Fruit fly (Drosophila melanogaster): ENCODE results near the gene Best3.

Best3 gene

DNA sequence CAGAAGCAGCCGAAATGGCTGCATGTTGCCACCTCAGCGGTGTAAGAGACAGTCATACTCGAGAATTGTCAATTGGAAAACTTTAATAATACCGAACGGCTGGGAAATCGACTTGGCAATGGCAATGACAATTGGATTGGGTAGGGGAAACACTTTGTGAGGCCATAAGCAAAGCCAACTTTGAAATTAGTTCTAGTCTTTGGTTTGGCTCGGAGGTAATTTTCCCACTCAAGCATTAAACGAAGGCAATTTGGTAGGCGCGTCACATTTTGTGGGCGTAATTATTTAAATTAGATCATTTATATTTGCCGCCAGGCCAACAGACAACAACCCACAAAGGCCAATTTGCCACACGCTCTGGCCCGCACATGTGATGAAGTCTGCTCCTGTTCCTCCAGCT, at the start of gene Best3:
Gene Best3 (minus strand): TSS at position 101 of the 400 bp plus-strand sequence.
- TF ChIP-seq CG8478 (optimal IDR thresholded peaks at IDR 0.05), result no peak
- no peak for TF ChIP-seq CTCF (optimal IDR thresholded peaks at IDR 0.05)

DNA sequence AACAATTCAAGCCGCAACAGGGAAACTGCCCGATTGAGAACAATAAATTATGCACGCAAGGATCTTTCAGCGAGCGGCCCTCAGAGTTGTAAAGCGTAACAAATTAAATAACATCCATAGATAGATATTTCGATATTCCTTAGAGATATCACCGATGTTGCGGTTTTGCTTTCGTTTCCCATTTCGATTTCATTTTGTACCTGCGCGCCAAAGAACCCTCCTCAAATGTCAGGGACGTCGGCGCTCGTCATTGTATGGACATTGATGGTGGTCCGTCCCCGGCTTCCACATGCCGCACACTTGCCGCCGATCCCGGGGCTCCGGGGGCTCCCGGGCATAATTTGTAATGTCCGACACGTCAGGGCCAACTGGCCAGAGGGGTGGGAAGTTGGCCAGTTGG, 49.5 kb upstream of the Best3 start:
- TF ChIP-seq CTCF (optimal IDR thresholded peaks at IDR 0.05) (no peak), CG8478 (optimal IDR thresholded peaks at IDR 0.05) (no peak)

DNA sequence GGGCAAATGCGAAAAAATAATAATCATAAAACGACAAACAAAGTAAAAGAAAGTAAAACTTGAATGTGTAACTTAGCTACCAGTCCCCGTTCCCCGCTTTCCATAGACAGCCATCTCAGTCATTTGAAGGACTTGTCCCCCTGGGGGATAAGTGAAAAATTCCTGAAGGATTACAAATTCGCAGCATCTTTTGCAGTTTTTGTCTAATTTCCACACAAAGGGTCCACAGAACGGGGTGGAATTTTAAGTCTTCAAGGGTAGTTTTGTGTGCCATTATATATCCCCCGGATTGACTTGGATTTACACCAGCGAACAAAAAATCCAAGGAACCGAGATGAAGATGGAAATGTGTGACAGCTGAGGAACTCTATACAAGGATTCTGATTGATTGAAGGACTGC, 46.2 kb upstream of the Best3 start:
- TF ChIP-seq CTCF (optimal IDR thresholded peaks at IDR 0.05) (no peak), CG8478 (optimal IDR thresholded peaks at IDR 0.05) (no peak)

DNA sequence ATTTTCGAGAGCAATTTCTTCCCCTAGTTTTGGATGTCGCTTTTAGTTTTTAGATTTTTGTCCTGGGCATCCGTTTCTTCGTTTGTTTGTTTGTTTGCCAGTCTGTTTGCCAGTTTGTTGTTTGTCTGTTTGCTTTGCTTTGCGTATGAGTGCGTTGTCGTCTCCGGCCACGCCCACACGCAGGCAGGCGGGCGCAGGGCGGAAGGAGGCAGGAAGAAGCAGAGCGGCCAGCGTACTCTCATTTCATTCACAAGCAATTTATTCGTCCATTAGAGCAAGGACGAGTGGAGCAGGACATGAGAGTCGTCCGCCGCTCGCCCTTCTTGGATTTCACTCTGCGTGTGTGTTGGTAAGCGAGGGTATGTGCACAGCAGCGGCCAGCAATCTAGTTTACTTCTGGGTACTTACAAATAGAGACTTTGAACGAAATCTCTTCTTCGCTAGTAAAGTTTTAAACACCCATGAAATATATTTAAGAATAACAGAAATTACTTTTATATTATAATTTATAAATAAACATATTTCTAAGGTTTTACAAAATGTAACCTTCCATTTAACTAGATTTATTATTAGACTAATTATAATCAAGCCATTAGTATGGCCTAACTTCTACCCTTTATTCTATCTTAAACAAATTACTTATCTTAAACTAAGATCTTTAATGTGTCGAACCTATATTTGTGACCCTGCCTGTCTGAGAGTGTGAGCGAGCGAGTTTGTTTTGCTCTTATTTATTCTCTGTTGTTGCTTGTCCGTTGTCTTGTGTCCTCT, 45.3 kb upstream of the Best3 start:
- TF ChIP-seq CG8478 (optimal IDR thresholded peaks at IDR 0.05), result no peak
- TF ChIP-seq CTCF (optimal IDR thresholded peaks at IDR 0.05), result no peak

DNA sequence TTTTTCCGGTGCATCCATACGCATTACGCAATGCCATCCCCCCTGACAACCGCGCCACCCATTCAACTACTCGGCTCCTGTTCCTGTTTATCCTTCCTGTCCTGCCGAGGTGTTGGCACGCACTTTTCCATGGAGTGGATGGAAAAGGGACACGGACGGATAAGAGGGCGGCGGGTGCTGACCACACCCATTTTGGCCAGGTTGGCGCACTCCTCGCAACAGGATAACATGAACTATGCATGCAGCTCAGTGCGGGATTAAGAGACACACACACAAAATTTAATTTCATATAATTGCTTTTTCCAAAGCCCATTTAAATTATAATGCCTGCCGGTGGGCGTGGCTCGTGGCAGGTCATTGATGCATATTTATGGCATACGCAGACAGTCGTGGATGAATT, 42.3 kb upstream of the Best3 start:
- TF ChIP-seq CTCF (optimal IDR thresholded peaks at IDR 0.05), result no peak
- TF ChIP-seq CG8478 (optimal IDR thresholded peaks at IDR 0.05), result no peak

DNA sequence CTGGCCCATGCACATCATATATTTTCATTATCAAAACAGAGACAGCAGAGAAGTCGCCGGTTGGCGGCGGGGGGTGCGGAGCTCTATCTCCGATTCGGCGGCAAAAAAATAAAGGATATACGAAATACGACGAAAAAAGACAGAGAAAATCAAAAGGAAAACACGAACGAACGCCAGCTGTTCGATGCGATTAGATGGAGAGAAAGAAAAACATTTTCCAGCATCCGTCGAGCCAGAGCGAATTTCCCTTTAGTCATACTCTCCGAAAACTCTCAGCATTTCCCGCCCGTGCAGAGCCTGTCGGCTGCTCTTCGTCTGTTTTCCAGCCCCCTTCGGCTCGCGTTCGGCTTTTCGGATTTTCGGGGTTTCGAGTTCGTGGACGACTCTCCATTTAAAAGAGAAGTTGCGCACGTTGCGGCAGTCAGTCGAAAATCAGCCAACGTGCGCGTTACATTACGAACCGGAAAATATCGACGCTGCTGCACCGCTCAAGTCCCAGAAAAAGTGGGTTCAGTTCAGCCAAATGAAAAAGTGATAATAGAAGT, 33.8 kb upstream of the Best3 start, which contains the start of gene Toll-6:
Gene Toll-6 (plus strand): TSS at position 416 of the 545 bp plus-strand sequence.
- TF ChIP-seq CTCF (optimal IDR thresholded peaks at IDR 0.05) (no peak), CG8478 (optimal IDR thresholded peaks at IDR 0.05) (no peak)

DNA sequence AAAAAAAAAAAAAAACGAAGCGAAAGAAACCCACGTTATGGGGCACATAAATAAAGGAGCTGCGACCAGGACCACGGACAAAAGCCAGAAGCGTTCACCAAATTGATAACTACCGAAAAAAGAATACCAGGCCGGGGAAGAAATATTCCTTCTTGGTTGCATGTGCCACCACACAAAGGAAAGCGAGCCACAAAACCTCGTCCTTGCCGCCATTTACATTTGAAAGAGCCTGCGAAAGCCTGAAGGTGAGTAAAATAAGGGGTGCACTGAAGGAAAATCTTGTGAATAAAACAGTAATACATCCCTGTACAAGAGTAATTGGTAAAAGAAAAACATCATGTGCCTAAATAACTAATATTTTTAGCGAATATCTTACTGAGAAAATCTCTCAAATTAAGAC, 32.1 kb upstream of the Best3 start:
- TF ChIP-seq CG8478 (optimal IDR thresholded peaks at IDR 0.05) (no peak), CTCF (optimal IDR thresholded peaks at IDR 0.05) (no peak)

DNA sequence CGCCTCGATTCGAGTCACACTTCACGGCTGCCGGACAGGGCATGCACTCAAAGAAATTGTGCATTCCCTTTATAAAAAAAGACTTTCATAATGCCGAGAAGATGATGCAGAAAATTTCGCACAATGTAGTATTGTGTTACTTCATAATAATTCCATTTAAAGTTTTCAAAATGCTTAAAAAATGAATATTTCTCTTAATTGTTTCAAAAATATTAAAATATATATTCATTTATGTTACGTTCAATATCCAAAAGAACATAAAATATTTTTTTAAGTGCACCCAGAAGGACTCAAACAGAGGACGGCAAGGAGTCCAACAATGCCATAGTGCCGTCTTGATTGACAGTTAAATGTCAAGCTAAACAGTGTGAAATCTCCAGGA, 27.6 kb upstream of the Best3 start:
- no peak for TF ChIP-seq CTCF (optimal IDR thresholded peaks at IDR 0.05)
- TF ChIP-seq CG8478 (optimal IDR thresholded peaks at IDR 0.05), result no peak

DNA sequence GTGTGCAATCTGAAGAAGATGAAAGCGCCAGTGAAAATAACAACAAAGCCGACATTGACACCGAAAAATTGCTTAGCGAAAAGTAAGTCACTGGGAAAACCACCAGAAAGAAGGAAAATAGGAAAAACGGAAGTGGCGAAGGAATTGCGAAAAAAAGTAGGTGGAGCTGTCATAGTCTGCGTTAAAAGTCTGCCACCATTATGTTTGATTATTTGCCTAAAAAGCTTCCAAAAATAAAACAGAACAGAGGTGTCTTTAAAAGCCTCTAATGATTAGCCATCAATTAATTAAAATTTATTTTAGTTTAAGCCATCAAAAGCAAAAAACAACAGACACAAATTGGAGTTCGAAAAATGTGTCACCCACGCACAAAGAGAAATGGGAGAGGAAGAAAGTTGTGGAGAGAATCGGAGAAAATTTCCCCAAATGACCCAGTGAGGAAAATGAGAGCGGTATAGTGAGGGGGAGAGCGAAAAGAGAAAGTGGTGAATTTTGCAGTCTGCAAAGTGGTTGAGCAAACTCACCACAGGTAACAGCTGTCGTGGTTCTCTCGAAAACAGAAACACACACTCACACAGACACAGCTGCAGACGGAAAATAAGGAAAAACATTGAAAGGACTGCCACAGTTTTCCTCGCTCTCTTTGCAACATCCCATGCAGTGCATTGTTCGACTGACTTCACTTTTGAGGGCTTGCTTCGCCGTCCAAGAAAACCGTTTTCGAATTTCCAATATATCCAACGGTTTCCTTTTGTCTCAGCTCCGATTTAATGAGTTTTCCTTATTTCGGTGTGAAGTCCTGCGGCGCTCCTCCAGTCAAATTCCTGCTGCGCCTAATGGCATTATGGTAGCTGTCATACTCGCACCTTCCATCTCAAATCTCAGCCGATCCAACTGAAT, 26.9 kb upstream of the Best3 start:
- TF ChIP-seq CG8478 (optimal IDR thresholded peaks at IDR 0.05), result no peak
- TF ChIP-seq CTCF (optimal IDR thresholded peaks at IDR 0.05), result no peak

DNA sequence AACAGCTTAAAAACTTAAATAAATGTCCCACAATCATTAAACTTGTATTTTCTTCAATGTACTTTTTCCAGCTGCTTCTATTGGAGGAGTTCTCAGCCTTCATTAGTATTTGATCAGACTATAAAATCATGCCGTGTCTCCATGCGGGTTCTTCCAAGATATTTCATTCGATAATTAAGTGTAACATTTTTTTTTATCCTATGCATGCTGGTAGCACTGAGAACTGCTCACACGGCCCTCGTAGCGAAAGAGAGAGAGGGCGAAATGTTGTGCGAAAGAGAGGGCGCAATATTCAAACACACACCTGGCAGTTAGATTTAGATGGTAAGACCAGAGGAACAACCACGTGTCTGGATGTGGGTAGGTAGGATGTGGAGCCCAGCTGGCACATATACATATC, 22.9 kb upstream of the Best3 start:
- TF ChIP-seq CTCF (optimal IDR thresholded peaks at IDR 0.05), result no peak
- TF ChIP-seq CG8478 (optimal IDR thresholded peaks at IDR 0.05), result no peak

DNA sequence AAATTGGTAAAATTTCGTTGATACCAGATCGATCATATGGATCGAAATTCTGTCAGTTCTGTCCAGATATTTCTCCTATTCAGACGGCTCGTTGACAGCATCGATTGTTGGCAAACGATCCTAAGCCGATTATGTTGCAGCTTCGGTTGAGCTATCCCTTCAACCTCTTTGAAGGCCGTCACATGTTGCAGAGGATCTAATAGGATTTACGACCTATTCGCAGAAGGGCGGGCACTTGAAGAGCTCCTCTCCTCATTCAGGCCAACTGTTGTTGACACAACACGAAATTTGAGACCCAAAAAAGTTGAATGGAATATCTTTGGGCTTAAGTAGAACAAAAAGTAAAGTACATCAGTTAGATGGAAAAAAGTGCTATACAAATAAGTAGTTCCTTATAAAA, 19.6 kb upstream of the Best3 start:
- no peak for TF ChIP-seq CG8478 (optimal IDR thresholded peaks at IDR 0.05)
- no peak for TF ChIP-seq CTCF (optimal IDR thresholded peaks at IDR 0.05)

DNA sequence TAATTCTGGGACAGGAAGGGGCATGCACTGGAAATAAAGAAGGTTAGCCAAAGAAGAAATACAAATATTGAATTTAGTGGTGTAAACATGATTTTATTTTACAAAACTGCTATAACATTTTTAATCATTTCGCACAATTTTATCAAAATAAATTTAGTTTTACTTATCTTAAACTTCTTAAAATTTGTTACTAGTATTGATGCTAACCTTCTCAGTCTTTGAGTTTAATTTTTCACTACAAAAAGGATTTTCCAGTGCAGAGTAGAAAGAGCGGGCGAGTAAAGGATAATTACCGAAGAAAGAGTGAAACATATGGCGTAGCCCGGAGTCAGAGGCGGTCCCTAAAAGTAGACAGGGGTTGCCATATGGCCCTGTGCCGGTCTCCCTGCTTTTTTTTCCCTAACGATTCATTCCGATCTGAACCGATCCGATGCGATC, 18.4 kb upstream of the Best3 start:
- TF ChIP-seq CTCF (optimal IDR thresholded peaks at IDR 0.05), result no peak

DNA sequence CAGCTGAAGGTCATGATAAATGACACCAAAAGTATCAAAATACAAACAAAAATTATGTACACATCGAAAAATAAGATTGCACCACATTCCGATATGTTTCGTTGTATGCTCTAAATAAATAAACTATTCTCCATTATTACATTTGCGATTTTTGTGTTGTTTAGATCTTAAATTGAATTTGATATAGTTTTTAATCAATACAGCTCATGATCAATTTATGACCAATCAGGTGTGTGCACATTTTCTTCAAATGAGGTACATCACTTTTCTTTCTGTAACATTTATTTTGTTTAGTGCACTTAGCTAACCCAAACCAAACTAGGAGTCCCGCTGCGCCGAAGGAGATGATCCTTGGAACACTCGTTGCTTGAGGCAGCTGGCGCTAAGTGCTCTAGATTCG, 17.7 kb upstream of the Best3 start:
- no peak for TF ChIP-seq CTCF (optimal IDR thresholded peaks at IDR 0.05)
- no peak for TF ChIP-seq CG8478 (optimal IDR thresholded peaks at IDR 0.05)

DNA sequence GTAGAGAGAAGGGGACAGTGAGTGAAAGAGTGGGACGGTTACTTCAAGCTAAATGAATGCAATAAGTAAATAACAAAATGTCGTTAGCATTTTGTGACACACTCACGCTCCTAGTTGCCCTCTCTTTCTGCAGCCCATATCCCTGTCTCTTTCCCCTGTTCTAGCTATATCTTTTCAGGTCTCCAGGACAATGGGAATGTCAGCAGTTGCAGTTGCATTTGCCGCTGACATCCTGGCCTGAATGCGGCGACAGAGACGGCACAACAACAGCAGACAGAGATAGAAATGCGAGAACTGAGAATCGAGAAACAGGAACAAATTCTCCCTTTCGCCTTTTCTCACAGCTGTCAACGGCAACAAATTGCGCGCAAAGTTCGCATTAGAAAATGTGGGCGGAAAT, 12.8 kb upstream of the Best3 start:
- TF ChIP-seq CG8478 (optimal IDR thresholded peaks at IDR 0.05) (no peak), CTCF (optimal IDR thresholded peaks at IDR 0.05) (no peak)

DNA sequence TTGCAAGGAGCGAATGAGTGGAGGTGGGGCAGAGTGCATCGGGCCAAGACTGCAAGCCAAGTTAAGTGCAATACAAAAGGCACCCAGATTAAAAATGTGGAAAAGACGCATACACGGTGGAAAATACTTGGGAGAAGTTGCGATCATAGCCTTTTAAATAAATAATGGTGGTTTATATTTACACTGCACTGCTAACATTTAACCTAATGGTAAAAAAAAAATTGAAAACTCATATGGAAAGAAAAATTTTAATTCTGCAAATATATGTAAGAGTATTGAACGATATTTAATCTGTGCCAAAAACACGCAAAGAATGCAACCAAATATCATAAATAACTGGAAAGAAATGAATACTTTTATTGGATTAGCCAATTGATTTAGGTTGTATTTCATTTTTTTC, 12.4 kb upstream of the Best3 start:
- no peak for TF ChIP-seq CTCF (optimal IDR thresholded peaks at IDR 0.05)
- TF ChIP-seq CG8478 (optimal IDR thresholded peaks at IDR 0.05), result no peak

DNA sequence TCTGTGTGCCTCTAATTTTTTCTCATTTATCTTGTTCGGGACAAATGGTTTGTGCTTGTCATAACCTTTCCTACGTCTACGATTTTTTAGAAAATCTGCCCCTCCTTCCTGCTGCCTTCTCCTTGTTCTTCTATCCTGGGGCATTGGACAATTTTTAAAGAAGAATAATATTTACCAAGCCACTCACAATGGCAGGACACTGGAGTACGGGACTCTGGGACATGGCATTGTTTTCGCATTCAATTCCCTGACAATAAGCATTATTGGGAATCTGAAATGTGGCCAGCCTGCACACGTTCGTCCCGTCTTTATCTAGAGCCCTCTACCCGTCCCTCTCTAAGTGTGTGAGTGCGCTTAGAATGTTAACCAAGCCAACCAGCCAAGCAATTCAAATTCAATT, 12.0 kb upstream of the Best3 start:
- no peak for TF ChIP-seq CG8478 (optimal IDR thresholded peaks at IDR 0.05)
- no peak for TF ChIP-seq CTCF (optimal IDR thresholded peaks at IDR 0.05)

Measured in S2 (cell line).